Worm (Caenorhabditis elegans) whole organism, midembryonic: ENCODE measurements around the gene idpb-2.

Experiments
- cog-1 ChIP-seq: sonication (generic microtip); optimal IDR thresholded peaks from 2 replicates; lab custom pipeline; 2016; ENCODE audit warnings: missing genetic modification characterization, missing compliant biosample characterization
- flt-1 ChIP-seq: fragments of 200-800 bp; sonication (Bioruptor generic); IDR thresholded peaks from 2 replicates; pipeline ENCODE4 v1.3.6; 2022; ENCODE audit warnings: missing genetic modification characterization, missing compliant biosample characterization
- tab-1 ChIP-seq: fragments of 200-800 bp; sonication (Bioruptor generic); IDR thresholded peaks from 2 replicates; pipeline ENCODE4 v1.3.6; 2022; ENCODE audit warnings: missing genetic modification characterization, missing compliant biosample characterization
- ztf-23 ChIP-seq: fragments of 200-800 bp; sonication (Bioruptor generic); IDR thresholded peaks from 2 replicates; pipeline ENCODE4 v1.3.6; 2022; ENCODE audit warnings: missing genetic modification reagents, missing genetic modification characterization, missing compliant biosample characterization

ce11 chrII:5027952-5028351 lies 41.5 kb downstream of the idpb-2 start:
- no peak for TF ChIP-seq tab-1 (GFP tag; lab: Robert Waterston, UW)
- no peak for TF ChIP-seq flt-1 (GFP tag; lab: Robert Waterston, UW)
- no peak for TF ChIP-seq cog-1 (tag; lab: Kevin White, UChicago)
- no peak for TF ChIP-seq ztf-23 (GFP tag; lab: Robert Waterston, UW)
